ENCODE assay signal across 1 fruit fly cellular context in the genomic region with DNA sequence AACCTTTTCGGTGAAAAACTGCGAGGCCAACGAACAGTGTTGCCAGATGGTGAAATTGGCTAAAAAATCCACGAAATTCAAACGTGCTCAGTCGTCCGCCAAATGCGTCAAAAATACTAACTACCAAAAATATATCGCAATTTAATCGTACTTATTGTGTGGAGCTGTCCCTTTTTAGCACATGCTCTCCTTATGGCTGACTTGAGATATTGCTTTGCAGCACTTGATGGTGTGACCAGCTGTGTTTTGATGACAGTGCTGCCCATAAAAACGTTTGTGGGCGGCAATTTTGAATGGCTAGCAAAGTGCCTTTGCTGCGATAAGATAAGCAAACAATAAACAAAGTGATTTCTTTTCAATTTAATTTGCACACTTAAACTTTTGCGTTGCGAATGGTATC.
TF ChIP-seq lines count a peak whose summit lies in the region.

A gene (minus strand): TSS at position 208 of the 400 bp plus-strand sequence.

TF ChIP-seq in whole organism, embryonic, 481 proteins besides CTCF, POLR2A, EP300 and RAD21 (continued from another document and continues in another):
- no peak for TF ChIP-seq CG7987 (GFP tag; optimal IDR thresholded peaks at IDR 0.05; lab: Kevin White, UChicago)
- no peak for TF ChIP-seq CG8359 (GFP tag; optimal IDR thresholded peaks at IDR 0.05; lab: Kevin White, UChicago; ENCODE audit: borderline replicate concordance)
- peak; percentile 64 for TF ChIP-seq Bgb (GFP tag; IDR thresholded peaks at IDR 0.05; lab: Robert Waterston, UW; ENCODE audit: partially characterized antibody)
- TF ChIP-seq CG4424 (GFP tag; optimal IDR thresholded peaks at IDR 0.05; lab: Kevin White, UChicago) = no peak
- TF ChIP-seq CG6791 (GFP tag; IDR thresholded peaks at IDR 0.05; lab: Robert Waterston, UW; ENCODE audit: partially characterized antibody) = 0 out of 3 replicates have a peak, but pooled peaks have one; percentile 34
- peak; percentile 63 for TF ChIP-seq Myb (GFP tag; optimal IDR thresholded peaks at IDR 0.05; lab: Kevin White, UChicago)
- no peak for TF ChIP-seq gcm2 (GFP tag; optimal IDR thresholded peaks at IDR 0.05; lab: Kevin White, UChicago)
- TF ChIP-seq caup (GFP tag; optimal IDR thresholded peaks at IDR 0.05; lab: Kevin White, UChicago; ENCODE audit: severe bottlenecking) = no peak
- TF ChIP-seq pum (GFP tag; optimal IDR thresholded peaks at IDR 0.05; lab: Kevin White, UChicago) = no peak
- no peak for TF ChIP-seq sc (optimal IDR thresholded peaks at IDR 0.05; lab: Kevin White, UChicago)
- TF ChIP-seq sc (GFP tag; optimal IDR thresholded peaks at IDR 0.05; lab: Kevin White, UChicago) = no peak
- TF ChIP-seq Max (GFP tag; optimal IDR thresholded peaks at IDR 0.05; lab: Kevin White, UChicago) = no peak
- TF ChIP-seq chinmo (GFP tag; IDR thresholded peaks at IDR 0.05; lab: Robert Waterston, UW; ENCODE audit: partially characterized antibody) = no peak
- TF ChIP-seq CG11093 (GFP tag; IDR thresholded peaks at IDR 0.05; lab: Robert Waterston, UW) = no peak
- no peak for TF ChIP-seq ase (GFP tag; IDR thresholded peaks at IDR 0.05; lab: Robert Waterston, UW)
- TF ChIP-seq gce (GFP tag; IDR thresholded peaks at IDR 0.05; lab: Robert Waterston, UW) = no peak
- peak; percentile 46 for TF ChIP-seq phol (tag; optimal IDR thresholded peaks at IDR 0.05; lab: Kevin White, UChicago)
- TF ChIP-seq corto (GFP tag; optimal IDR thresholded peaks at IDR 0.05; lab: Kevin White, UChicago) = no peak
- peak; percentile 93 for TF ChIP-seq CG10321 (GFP tag; IDR thresholded peaks at IDR 0.05; lab: Robert Waterston, UW)
- TF ChIP-seq fd3F (GFP tag; optimal IDR thresholded peaks at IDR 0.05; lab: Kevin White, UChicago) = no peak
- TF ChIP-seq NfI (GFP tag; optimal IDR thresholded peaks at IDR 0.05; lab: Kevin White, UChicago) = no peak
- TF ChIP-seq lola (GFP tag; optimal IDR thresholded peaks at IDR 0.05; lab: Kevin White, UChicago) = no peak
- TF ChIP-seq Spps (tag; optimal IDR thresholded peaks at IDR 0.05; lab: Kevin White, UChicago) = no peak
- TF ChIP-seq CG10267 (tag; optimal IDR thresholded peaks at IDR 0.05; lab: Kevin White, UChicago) = peak; percentile 61
- no peak for TF ChIP-seq zen2 (GFP tag; IDR thresholded peaks at IDR 0.05; lab: Robert Waterston, UW; ENCODE audit: partially characterized antibody)
- TF ChIP-seq CG9727 (GFP tag; optimal IDR thresholded peaks at IDR 0.05; lab: Kevin White, UChicago) = peak; percentile 32
- peak in 1 of 2 experiments; percentile 19 for TF ChIP-seq crp (GFP tag; optimal IDR thresholded peaks at IDR 0.05; lab: Kevin White, UChicago)
- no peak for TF ChIP-seq ara (GFP tag; IDR thresholded peaks at IDR 0.05; lab: Robert Waterston, UW)
- TF ChIP-seq ap (GFP tag; IDR thresholded peaks at IDR 0.05; lab: Robert Waterston, UW) = no peak
- no peak for TF ChIP-seq run (tag; optimal IDR thresholded peaks at IDR 0.05; lab: Kevin White, UChicago)
- TF ChIP-seq tio (GFP tag; optimal IDR thresholded peaks at IDR 0.05; lab: Kevin White, UChicago) = no peak
- no peak for TF ChIP-seq Fer1 (GFP tag; optimal IDR thresholded peaks at IDR 0.05; lab: Kevin White, UChicago)
- TF ChIP-seq H2.0 (GFP tag; IDR thresholded peaks at IDR 0.05; lab: Robert Waterston, UW) = no peak
- no peak for TF ChIP-seq fru (optimal IDR thresholded peaks at IDR 0.05; lab: Kevin White, UChicago)
- TF ChIP-seq CG17802 (tag; optimal IDR thresholded peaks at IDR 0.05; lab: Kevin White, UChicago) = no peak
- TF ChIP-seq HLH4C (GFP tag; IDR thresholded peaks at IDR 0.05; lab: Robert Waterston, UW; ENCODE audit: partially characterized antibody) = no peak; the same call in 2 of the 3 replicates
- no peak for TF ChIP-seq CG8388 (GFP tag; optimal IDR thresholded peaks at IDR 0.05; lab: Kevin White, UChicago)
- no peak for TF ChIP-seq CG1602 (GFP tag; optimal IDR thresholded peaks at IDR 0.05; lab: Kevin White, UChicago)
- no peak for TF ChIP-seq CG2120 (GFP tag; optimal IDR thresholded peaks at IDR 0.05; lab: Kevin White, UChicago)
- no peak for TF ChIP-seq vfl (GFP tag; optimal IDR thresholded peaks at IDR 0.05; lab: Kevin White, UChicago)
- no peak; the same call in 2 of the 3 replicates for TF ChIP-seq CG34422 (GFP tag; IDR thresholded peaks at IDR 0.05; lab: Robert Waterston, UW)
- TF ChIP-seq cato (GFP tag; optimal IDR thresholded peaks at IDR 0.05; lab: Kevin White, UChicago; ENCODE audit: borderline replicate concordance) = no peak
- TF ChIP-seq twi (tag; optimal IDR thresholded peaks at IDR 0.05; lab: Kevin White, UChicago) = peak; percentile 38
- no peak for TF ChIP-seq kay (GFP tag; optimal IDR thresholded peaks at IDR 0.05; lab: Kevin White, UChicago)
- TF ChIP-seq TFAM (GFP tag; optimal IDR thresholded peaks at IDR 0.05; lab: Kevin White, UChicago) = no peak
- TF ChIP-seq CG10654 (GFP tag; optimal IDR thresholded peaks at IDR 0.05; lab: Kevin White, UChicago) = no peak
- no peak for TF ChIP-seq pita (GFP tag; optimal IDR thresholded peaks at IDR 0.05; lab: Kevin White, UChicago)
- TF ChIP-seq CG17361 (GFP tag; IDR thresholded peaks at IDR 0.05; lab: Robert Waterston, UW) = peak; percentile 38; the same call in 1 of the 3 replicates
- no peak for TF ChIP-seq HHEX (GFP tag; optimal IDR thresholded peaks at IDR 0.05; lab: Kevin White, UChicago)
- TF ChIP-seq CG17186 (GFP tag; optimal IDR thresholded peaks at IDR 0.05; lab: Kevin White, UChicago) = peak; percentile 59
- TF ChIP-seq CG4282 (GFP tag; optimal IDR thresholded peaks at IDR 0.05; lab: Kevin White, UChicago) = no peak
- peak; percentile 47 for TF ChIP-seq gro (GFP tag; optimal IDR thresholded peaks at IDR 0.05; lab: Kevin White, UChicago)
- no peak for TF ChIP-seq Dfd (GFP tag; optimal IDR thresholded peaks at IDR 0.05; lab: Kevin White, UChicago)
- TF ChIP-seq Six4 (GFP tag; optimal IDR thresholded peaks at IDR 0.05; lab: Kevin White, UChicago) = no peak
- no peak for TF ChIP-seq Hsf (GFP tag; optimal IDR thresholded peaks at IDR 0.05; lab: Kevin White, UChicago)
- TF ChIP-seq so (GFP tag; IDR thresholded peaks at IDR 0.05; lab: Robert Waterston, UW) = no peak
- TF ChIP-seq vnd (GFP tag; IDR thresholded peaks at IDR 0.05; lab: Robert Waterston, UW; ENCODE audit: partially characterized antibody) = no peak
- no peak for TF ChIP-seq wor (GFP tag; IDR thresholded peaks at IDR 0.05; lab: Robert Waterston, UW)
- TF ChIP-seq HmgZ (tag; optimal IDR thresholded peaks at IDR 0.05; lab: Kevin White, UChicago) = peak; percentile 73
- no peak for TF ChIP-seq BtbVII (GFP tag; optimal IDR thresholded peaks at IDR 0.05; lab: Kevin White, UChicago)
- TF ChIP-seq sob (GFP tag; IDR thresholded peaks at IDR 0.05; lab: Robert Waterston, UW) = no peak
- TF ChIP-seq ttk (GFP tag; IDR thresholded peaks at IDR 0.05; lab: Robert Waterston, UW) = no peak
- TF ChIP-seq mam (GFP tag; optimal IDR thresholded peaks at IDR 0.05; lab: Kevin White, UChicago) = no peak
- TF ChIP-seq CG13296 (GFP tag; optimal IDR thresholded peaks at IDR 0.05; lab: Kevin White, UChicago) = no peak
- TF ChIP-seq slbo (GFP tag; IDR thresholded peaks at IDR 0.05; lab: Robert Waterston, UW) = no peak
- TF ChIP-seq Antp (GFP tag; optimal IDR thresholded peaks at IDR 0.05; lab: Kevin White, UChicago) = no peak
- TF ChIP-seq CG12942 (GFP tag; optimal IDR thresholded peaks at IDR 0.05; lab: Kevin White, UChicago) = no peak
- TF ChIP-seq otp (GFP tag; IDR thresholded peaks at IDR 0.05; lab: Robert Waterston, UW) = no peak
- no peak for TF ChIP-seq CG12155 (GFP tag; optimal IDR thresholded peaks at IDR 0.05; lab: Kevin White, UChicago)
- TF ChIP-seq bbx (GFP tag; IDR thresholded peaks at IDR 0.05; lab: Robert Waterston, UW; ENCODE audit: partially characterized antibody) = 0 out of 2 replicates have a peak, but pooled peaks have one; percentile 42
- no peak for TF ChIP-seq Drgx (GFP tag; IDR thresholded peaks at IDR 0.05; lab: Robert Waterston, UW)
- TF ChIP-seq stc (GFP tag; IDR thresholded peaks at IDR 0.05; lab: Robert Waterston, UW) = no peak
- TF ChIP-seq CG7357 (GFP tag; IDR thresholded peaks at IDR 0.05; lab: Robert Waterston, UW) = no peak
- no peak for TF ChIP-seq CG30403 (GFP tag; optimal IDR thresholded peaks at IDR 0.05; lab: Kevin White, UChicago)
- TF ChIP-seq yki (optimal IDR thresholded peaks at IDR 0.05; lab: Kevin White, UChicago) = no peak
- TF ChIP-seq CG33213 (GFP tag; optimal IDR thresholded peaks at IDR 0.05; lab: Kevin White, UChicago) = peak; percentile 58
- no peak for TF ChIP-seq CG32767 (GFP tag; IDR thresholded peaks at IDR 0.05; lab: Robert Waterston, UW)
- peak in 1 of 2 experiments; percentile 6 for TF ChIP-seq Trl (optimal IDR thresholded peaks at IDR 0.05; lab: Kevin White, UChicago)
- TF ChIP-seq Trl (GFP tag; optimal IDR thresholded peaks at IDR 0.05; lab: Kevin White, UChicago) = peak; percentile 31
- no peak for TF ChIP-seq lab (GFP tag; optimal IDR thresholded peaks at IDR 0.05; lab: Kevin White, UChicago)
- TF ChIP-seq gsb-n (tag; optimal IDR thresholded peaks at IDR 0.05; lab: Kevin White, UChicago) = no peak
- peak; percentile 75 for TF ChIP-seq CG8478 (optimal IDR thresholded peaks at IDR 0.05; lab: Kevin White, UChicago)
- TF ChIP-seq MESR4 (GFP tag; optimal IDR thresholded peaks at IDR 0.05; lab: Kevin White, UChicago) = no peak
- TF ChIP-seq al (GFP tag; IDR thresholded peaks at IDR 0.05; lab: Robert Waterston, UW) = no peak
- TF ChIP-seq CG5245 (GFP tag; optimal IDR thresholded peaks at IDR 0.05; lab: Kevin White, UChicago) = no peak
- TF ChIP-seq Xrp1 (GFP tag; IDR thresholded peaks at IDR 0.05; lab: Robert Waterston, UW) = no peak
- no peak for TF ChIP-seq eyg (GFP tag; optimal IDR thresholded peaks at IDR 0.05; lab: Kevin White, UChicago)
- peak; percentile 32 for TF ChIP-seq zen (tag; optimal IDR thresholded peaks at IDR 0.05; lab: Kevin White, UChicago)
- TF ChIP-seq unc-4 (GFP tag; IDR thresholded peaks at IDR 0.05; lab: Robert Waterston, UW; ENCODE audit: partially characterized antibody) = peak; percentile 62; the same call in 1 of the 2 replicates
- TF ChIP-seq CG15073 (GFP tag; optimal IDR thresholded peaks at IDR 0.05; lab: Kevin White, UChicago) = no peak
- peak; percentile 67 for TF ChIP-seq knrl (GFP tag; IDR thresholded peaks at IDR 0.05; lab: Robert Waterston, UW; ENCODE audit: partially characterized antibody)
- TF ChIP-seq Doc3 (GFP tag; IDR thresholded peaks at IDR 0.05; lab: Robert Waterston, UW; ENCODE audit: partially characterized antibody) = no peak
- TF ChIP-seq HLH54F (GFP tag; optimal IDR thresholded peaks at IDR 0.05; lab: Kevin White, UChicago) = no peak
- no peak for TF ChIP-seq Atf-2 (GFP tag; optimal IDR thresholded peaks at IDR 0.05; lab: Kevin White, UChicago)
- TF ChIP-seq Deaf1 (tag; optimal IDR thresholded peaks at IDR 0.05; lab: Kevin White, UChicago) = peak; percentile 1
- TF ChIP-seq hkb (optimal IDR thresholded peaks at IDR 0.05; lab: Kevin White, UChicago) = peak; percentile 89
- TF ChIP-seq hkb (GFP tag; IDR thresholded peaks at IDR 0.05; lab: Robert Waterston, UW) = no peak
- TF ChIP-seq bowl (GFP tag; IDR thresholded peaks at IDR 0.05; lab: Robert Waterston, UW) = no peak
- TF ChIP-seq CG5180 (GFP tag; optimal IDR thresholded peaks at IDR 0.05; lab: Kevin White, UChicago) = no peak
- TF ChIP-seq vvl (GFP tag; IDR thresholded peaks at IDR 0.05; lab: Robert Waterston, UW) = no peak
- peak; percentile 45 for TF ChIP-seq CoRest (tag; optimal IDR thresholded peaks at IDR 0.05; lab: Kevin White, UChicago)
- peak; percentile 97 for TF ChIP-seq pzg (GFP tag; optimal IDR thresholded peaks at IDR 0.05; lab: Kevin White, UChicago)
- TF ChIP-seq chm (GFP tag; IDR thresholded peaks at IDR 0.05; lab: Robert Waterston, UW) = no peak
- TF ChIP-seq Bdp1 (GFP tag; optimal IDR thresholded peaks at IDR 0.05; lab: Kevin White, UChicago) = no peak
- no peak for TF ChIP-seq rib (GFP tag; IDR thresholded peaks at IDR 0.05; lab: Robert Waterston, UW)
- no peak for TF ChIP-seq CG13123 (GFP tag; optimal IDR thresholded peaks at IDR 0.05; lab: Kevin White, UChicago)
- TF ChIP-seq wek (GFP tag; optimal IDR thresholded peaks at IDR 0.05; lab: Kevin White, UChicago) = no peak
- peak; percentile 31 for TF ChIP-seq CG10147 (GFP tag; optimal IDR thresholded peaks at IDR 0.05; lab: Kevin White, UChicago)
- TF ChIP-seq CG11723 (GFP tag; optimal IDR thresholded peaks at IDR 0.05; lab: Kevin White, UChicago) = no peak
- TF ChIP-seq Dad (GFP tag; optimal IDR thresholded peaks at IDR 0.05; lab: Kevin White, UChicago) = no peak
- no peak for TF ChIP-seq Asciz (GFP tag; optimal IDR thresholded peaks at IDR 0.05; lab: Kevin White, UChicago)
- TF ChIP-seq B-H2 (GFP tag; optimal IDR thresholded peaks at IDR 0.05; lab: Kevin White, UChicago) = no peak
- TF ChIP-seq jigr1 (GFP tag; IDR thresholded peaks at IDR 0.05; lab: Robert Waterston, UW) = no peak
- no peak for TF ChIP-seq Poxn (GFP tag; IDR thresholded peaks at IDR 0.05; lab: Robert Waterston, UW)
- TF ChIP-seq z (GFP tag; IDR thresholded peaks at IDR 0.05; lab: Robert Waterston, UW) = no peak
- no peak for TF ChIP-seq ssp (GFP tag; IDR thresholded peaks at IDR 0.05; lab: Robert Waterston, UW)
- no peak for TF ChIP-seq CG4854 (GFP tag; optimal IDR thresholded peaks at IDR 0.05; lab: Kevin White, UChicago)
- no peak for TF ChIP-seq PHDP (tag; optimal IDR thresholded peaks at IDR 0.05; lab: Kevin White, UChicago)
- TF ChIP-seq Xbp1 (GFP tag; optimal IDR thresholded peaks at IDR 0.05; lab: Kevin White, UChicago) = no peak
- TF ChIP-seq CG33557 (GFP tag; optimal IDR thresholded peaks at IDR 0.05; lab: Kevin White, UChicago) = no peak
- TF ChIP-seq da (GFP tag; optimal IDR thresholded peaks at IDR 0.05; lab: Kevin White, UChicago) = no peak
- no peak for TF ChIP-seq tin (GFP tag; optimal IDR thresholded peaks at IDR 0.05; lab: Kevin White, UChicago)
- TF ChIP-seq CG18599 (GFP tag; optimal IDR thresholded peaks at IDR 0.05; lab: Kevin White, UChicago) = no peak
- TF ChIP-seq CG17568 (GFP tag; optimal IDR thresholded peaks at IDR 0.05; lab: Kevin White, UChicago) = no peak
- no peak for TF ChIP-seq shn (GFP tag; optimal IDR thresholded peaks at IDR 0.05; lab: Kevin White, UChicago)
- no peak for TF ChIP-seq Mad (GFP tag; optimal IDR thresholded peaks at IDR 0.05; lab: Kevin White, UChicago)
- no peak for TF ChIP-seq CG7745 (tag; optimal IDR thresholded peaks at IDR 0.05; lab: Kevin White, UChicago)
- no peak for TF ChIP-seq Blimp-1 (GFP tag; optimal IDR thresholded peaks at IDR 0.05; lab: Kevin White, UChicago)
- TF ChIP-seq Stat92E (GFP tag; optimal IDR thresholded peaks at IDR 0.05; lab: Kevin White, UChicago) = peak in 1 of 3 experiments; percentile 52
- no peak for TF ChIP-seq Hr39 (optimal IDR thresholded peaks at IDR 0.05; lab: Kevin White, UChicago)
- TF ChIP-seq gsb (GFP tag; IDR thresholded peaks at IDR 0.05; lab: Robert Waterston, UW) = no peak
